Worm (Caenorhabditis elegans) whole organism, L1 larva: Measurements from ENCODE around the gene T01E8.8.
A peak's percentile ranks its signal among the peaks of the same experiment; 100 is the strongest.

Experiments used
- C34B4.2 ChIP-seq: sonication (generic microtip); optimal IDR thresholded peaks from 2 replicates; lab custom pipeline; 2017; ENCODE audit warnings: mild to moderate bottlenecking, missing genetic modification characterization, missing compliant biosample characterization
- aha-1 ChIP-seq: fragments of 150-350 bp; optimal IDR thresholded peaks from 2 replicates; lab custom pipeline; 2014; ENCODE audit warnings: missing biosample characterization, missing genetic modification characterization
- aly-2 ChIP-seq: fragments of 150-350 bp; optimal IDR thresholded peaks from 2 replicates; lab custom pipeline; 2014; ENCODE audit warnings: missing biosample characterization, missing genetic modification characterization
- ama-1 ChIP-seq: fragments of 150-350 bp; optimal IDR thresholded peaks from 2 replicates; lab custom pipeline; 2014
- blmp-1 ChIP-seq: fragments of 150-350 bp; optimal IDR thresholded peaks from 2 replicates; lab custom pipeline; 2014; ENCODE audit warnings: missing biosample characterization, missing genetic modification characterization
- ceh-63 ChIP-seq: fragments of 200-800 bp; sonication (Bioruptor generic); optimal IDR thresholded peaks from 2 replicates; lab custom pipeline; 2018; ENCODE audit warnings: mild to moderate bottlenecking, missing genetic modification characterization, missing compliant biosample characterization
- ceh-8 ChIP-seq: fragments of 200-800 bp; sonication (Bioruptor generic); optimal IDR thresholded peaks from 2 replicates; lab custom pipeline; 2018; ENCODE audit warnings: mild to moderate bottlenecking, missing genetic modification characterization, moderate library complexity, missing compliant biosample characterization
- ceh-82 ChIP-seq, 3 experiments: fragments of 150-350 bp in 1 of 3; sonication (generic microtip) in 2 of 3; optimal IDR thresholded peaks; 2 replicates each; lab custom pipeline; 2014 to 2017; ENCODE audit warnings: missing biosample characterization in 3 of 3, missing genetic modification characterization in 3 of 3
- ceh-90 ChIP-seq: sonication (generic microtip); optimal IDR thresholded peaks from 2 replicates; lab custom pipeline; 2016; ENCODE audit warnings: missing genetic modification characterization, missing compliant biosample characterization
- dpl-1 ChIP-seq, 3 experiments: fragments of 150-350 bp in 2 of 3; sonication (generic microtip) in 1 of 3; optimal IDR thresholded peaks; 2 replicates each; lab custom pipeline; 2014 to 2017; ENCODE audit warnings: missing biosample characterization in 3 of 3, missing genetic modification characterization in 3 of 3, missing genetic modification reagents in 3 of 3
- efl-1 ChIP-seq, 4 experiments: fragments of 150-350 bp; optimal IDR thresholded peaks in 3 of 4; peaks in 1 of 4; 1 replicate in 1 of 4; 2 replicates in 3 of 4; lab custom pipeline; 2014; ENCODE audit warnings: missing biosample characterization in 2 of 4, missing genetic modification characterization in 2 of 4, missing genetic modification reagents in 2 of 4
- egl-27 ChIP-seq, 2 experiments: fragments of 150-350 bp in 1 of 2; sonication (generic microtip); optimal IDR thresholded peaks; 3 replicates each; lab custom pipeline; 2017 to 2018; ENCODE audit warnings: missing biosample characterization in 2 of 2, missing genetic modification characterization in 2 of 2, missing genetic modification reagents in 2 of 2
- elt-3 ChIP-seq, 6 experiments: fragments of 150-350 bp in 1 of 6; sonication (generic microtip); optimal IDR thresholded peaks; 2 replicates each; lab custom pipeline; 2017 to 2018; ENCODE audit warnings: missing biosample characterization in 6 of 6, missing genetic modification characterization in 6 of 6, inconsistent platforms in 1 of 6
- fkh-10 ChIP-seq: sonication (generic microtip); optimal IDR thresholded peaks from 2 replicates; lab custom pipeline; 2017; ENCODE audit warnings: missing biosample characterization, missing genetic modification reagents, missing genetic modification characterization
- fkh-8 ChIP-seq: sonication (generic microtip); optimal IDR thresholded peaks from 2 replicates; lab custom pipeline; 2016; ENCODE audit warnings: mild to moderate bottlenecking, missing genetic modification characterization, missing compliant biosample characterization
- fos-1 ChIP-seq: fragments of 150-350 bp; optimal IDR thresholded peaks from 2 replicates; lab custom pipeline; 2014; ENCODE audit warnings: missing biosample characterization, missing genetic modification characterization
- grh-1 ChIP-seq: fragments of 200-800 bp; sonication (Bioruptor generic); IDR thresholded peaks from 2 replicates; pipeline ENCODE4 v1.3.6; 2022; ENCODE audit warnings: missing genetic modification reagents, missing genetic modification characterization, missing compliant biosample characterization
- hlh-17 ChIP-seq: fragments of 200-800 bp; sonication (Bioruptor generic); optimal IDR thresholded peaks from 2 replicates; lab custom pipeline; 2018; ENCODE audit warnings: missing genetic modification characterization, mild to moderate bottlenecking, missing compliant biosample characterization, moderate library complexity, borderline replicate concordance
- hlh-4 ChIP-seq: sonication (generic microtip); optimal IDR thresholded peaks from 2 replicates; lab custom pipeline; 2016; ENCODE audit warnings: mild to moderate bottlenecking, missing genetic modification characterization, missing compliant biosample characterization
- irx-1 ChIP-seq: sonication (generic microtip); optimal IDR thresholded peaks from 2 replicates; lab custom pipeline; 2016; ENCODE audit warnings: missing genetic modification characterization, missing compliant biosample characterization
- isw-1 ChIP-seq: fragments of 200-800 bp; sonication (Bioruptor generic); IDR thresholded peaks from 2 replicates; pipeline ENCODE4 v1.3.6; 2022; ENCODE audit warnings: missing genetic modification characterization, missing compliant biosample characterization
- lin-13 ChIP-seq: fragments of 150-350 bp; optimal IDR thresholded peaks from 2 replicates; lab custom pipeline; 2014; ENCODE audit warnings: missing biosample characterization, missing genetic modification reagents, missing genetic modification characterization
- lin-14 ChIP-seq: fragments of 200-800 bp; sonication (Bioruptor generic); optimal IDR thresholded peaks from 2 replicates; lab custom pipeline; 2018; ENCODE audit warnings: mild to moderate bottlenecking, missing genetic modification characterization, moderate library complexity, missing compliant biosample characterization
- lin-15B ChIP-seq: fragments of 150-350 bp; sonication (generic microtip); optimal IDR thresholded peaks from 3 replicates; lab custom pipeline; 2014; ENCODE audit warnings: missing biosample characterization, missing genetic modification characterization
- lin-35 ChIP-seq, 2 experiments: fragments of 150-350 bp; optimal IDR thresholded peaks; 2 replicates each; lab custom pipeline; 2014; ENCODE audit warnings: missing biosample characterization in 2 of 2, missing genetic modification characterization in 2 of 2, missing genetic modification reagents in 2 of 2
- lin-39 ChIP-seq: fragments of 150-350 bp; optimal IDR thresholded peaks from 2 replicates; lab custom pipeline; 2014; ENCODE audit warnings: missing biosample characterization, missing genetic modification reagents, missing genetic modification characterization
- lir-3 ChIP-seq: sonication (generic microtip); optimal IDR thresholded peaks from 2 replicates; lab custom pipeline; 2016; ENCODE audit warnings: mild to moderate bottlenecking, missing genetic modification characterization, moderate library complexity, missing compliant biosample characterization; ENCODE audit not compliant: poor library complexity
- mab-9 ChIP-seq: fragments of 200-800 bp; sonication (Bioruptor generic); IDR thresholded peaks from 2 replicates; pipeline ENCODE4 v1.3.6; 2022; ENCODE audit warnings: missing genetic modification reagents, missing genetic modification characterization, missing compliant biosample characterization
- mdl-1 ChIP-seq, 2 experiments: fragments of 150-350 bp; optimal IDR thresholded peaks; 2 replicates each; lab custom pipeline; 2014 to 2017; ENCODE audit warnings: missing biosample characterization in 2 of 2, missing genetic modification characterization in 2 of 2, inconsistent platforms in 1 of 2
- mef-2 ChIP-seq: fragments of 150-350 bp; optimal IDR thresholded peaks from 2 replicates; lab custom pipeline; 2014; ENCODE audit warnings: missing biosample characterization, missing genetic modification characterization
- mep-1 ChIP-seq: fragments of 150-350 bp; optimal IDR thresholded peaks from 2 replicates; lab custom pipeline; 2014; ENCODE audit warnings: missing biosample characterization, missing genetic modification characterization
- nhr-19 ChIP-seq: fragments of 200-800 bp; sonication (Bioruptor generic); conservative IDR thresholded peaks from 2 replicates; pipeline ENCODE4 v1.3.6; 2022; ENCODE audit warnings: missing genetic modification characterization, missing compliant biosample characterization
- nhr-20 ChIP-seq: sonication (generic microtip); optimal IDR thresholded peaks from 2 replicates; lab custom pipeline; 2016; ENCODE audit warnings: mild to moderate bottlenecking, missing genetic modification characterization, missing compliant biosample characterization
- nhr-71 ChIP-seq: sonication (generic microtip); optimal IDR thresholded peaks from 2 replicates; lab custom pipeline; 2016; ENCODE audit warnings: mild to moderate bottlenecking, missing genetic modification characterization, moderate library complexity, missing compliant biosample characterization
- nhr-77 ChIP-seq: fragments of 150-350 bp; optimal IDR thresholded peaks from 2 replicates; lab custom pipeline; 2014; ENCODE audit warnings: missing biosample characterization, missing genetic modification characterization
- nhr-85 ChIP-seq: sonication (generic microtip); peaks from one replicate; lab custom pipeline; 2016; ENCODE audit warnings: missing genetic modification characterization, inconsistent platforms, missing compliant biosample characterization
- nhr-90 ChIP-seq: sonication (generic microtip); optimal IDR thresholded peaks from 2 replicates; lab custom pipeline; 2016; ENCODE audit warnings: mild to moderate bottlenecking, missing genetic modification characterization, missing compliant biosample characterization; ENCODE audit not compliant: poor library complexity
- pag-3 ChIP-seq: sonication (generic microtip); optimal IDR thresholded peaks from 2 replicates; lab custom pipeline; 2017; ENCODE audit warnings: missing genetic modification characterization, mild to moderate bottlenecking, missing compliant biosample characterization, antibody characterized with exemption, borderline replicate concordance; ENCODE audit not compliant: insufficient read depth
- pax-3 ChIP-seq: fragments of 200-800 bp; sonication (Bioruptor generic); optimal IDR thresholded peaks from 2 replicates; lab custom pipeline; 2018; ENCODE audit warnings: mild to moderate bottlenecking, missing genetic modification characterization, moderate library complexity, missing compliant biosample characterization
- rnt-1 ChIP-seq: sonication (generic microtip); optimal IDR thresholded peaks from 2 replicates; lab custom pipeline; 2016; ENCODE audit warnings: mild to moderate bottlenecking, missing genetic modification characterization, moderate library complexity, missing compliant biosample characterization
- skn-1 ChIP-seq: fragments of 150-350 bp; optimal IDR thresholded peaks from 2 replicates; lab custom pipeline; 2014; ENCODE audit warnings: missing biosample characterization, missing genetic modification characterization
- snu-23 ChIP-seq: sonication (generic microtip); optimal IDR thresholded peaks from 2 replicates; lab custom pipeline; 2016; ENCODE audit warnings: missing genetic modification characterization, missing compliant biosample characterization
- tbx-2 ChIP-seq: sonication (generic microtip); optimal IDR thresholded peaks from 2 replicates; lab custom pipeline; 2016; ENCODE audit warnings: missing genetic modification characterization, missing compliant biosample characterization
- tlp-1 ChIP-seq: fragments of 150-350 bp; optimal IDR thresholded peaks from 2 replicates; lab custom pipeline; 2014; ENCODE audit warnings: missing biosample characterization, missing genetic modification characterization
- unc-62 ChIP-seq: fragments of 150-350 bp; optimal IDR thresholded peaks from 2 replicates; lab custom pipeline; 2014; ENCODE audit warnings: missing biosample characterization, missing genetic modification reagents, missing genetic modification characterization
- zag-1 ChIP-seq: fragments of 150-350 bp; optimal IDR thresholded peaks from 2 replicates; lab custom pipeline; 2014; ENCODE audit warnings: missing biosample characterization, missing genetic modification characterization
- ztf-11 ChIP-seq, 2 experiments: sonication (generic microtip); optimal IDR thresholded peaks; 2 replicates each; lab custom pipeline; 2016 to 2017; ENCODE audit warnings: missing genetic modification characterization in 2 of 2, missing biosample characterization in 1 of 2, missing compliant biosample characterization in 1 of 2

Gene T01E8.8

DNA sequence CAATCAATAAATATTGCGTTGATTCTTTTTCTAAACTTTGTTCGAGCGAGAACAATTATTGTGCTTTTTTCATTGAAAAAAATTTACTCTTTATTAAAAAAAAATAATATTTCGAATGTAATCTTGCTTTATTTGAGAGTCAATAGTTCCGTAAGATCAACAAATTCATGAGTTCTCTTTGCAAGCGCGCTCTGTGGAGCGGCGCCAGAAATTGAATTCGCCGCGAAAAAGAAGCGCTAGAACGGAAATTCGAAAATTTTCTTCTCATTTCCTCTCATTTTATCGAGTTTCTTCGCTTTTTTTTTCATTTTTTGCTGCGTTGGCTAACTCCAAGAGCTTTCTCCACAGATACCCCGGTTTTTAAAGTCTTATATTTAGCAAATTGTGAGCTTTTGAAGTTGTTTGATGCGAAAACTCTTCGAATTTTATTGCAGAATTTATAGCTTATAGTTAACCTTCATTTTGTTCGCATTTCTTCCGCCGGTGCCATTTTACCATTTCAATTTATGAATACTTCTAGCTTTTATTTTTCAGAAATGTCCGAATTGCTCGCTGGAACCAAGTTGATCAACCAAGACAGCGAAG, 33.9 kb upstream of the T01E8.8 start, which contains the start of gene R05H5.3 (continued):
- TF ChIP-seq lin-14 (GFP tag; lab: Kevin White, UChicago): peak; percentile 68
- TF ChIP-seq nhr-20 (tag; lab: Kevin White, UChicago): peak; percentile 42
- TF ChIP-seq fos-1 (tag; lab: Kevin White, UChicago): no peak
- peak; percentile 51 for TF ChIP-seq blmp-1 (tag; lab: Kevin White, UChicago)
- no peak for TF ChIP-seq aha-1 (tag; lab: Kevin White, UChicago)
- peak; percentile 41 for TF ChIP-seq lin-13 (GFP tag; lab: Kevin White, UChicago)
- TF ChIP-seq nhr-90 (tag; lab: Kevin White, UChicago): no peak
- TF ChIP-seq aly-2 (tag; lab: Kevin White, UChicago): no peak
- TF ChIP-seq tlp-1 (tag; lab: Kevin White, UChicago): no peak
- TF ChIP-seq nhr-77 (tag; lab: Kevin White, UChicago): peak; percentile 46
- no peak for TF ChIP-seq irx-1
- TF ChIP-seq hlh-4 (tag; lab: Kevin White, UChicago): no peak
- TF ChIP-seq tbx-2 (tag; lab: Kevin White, UChicago): peak; percentile 26
- no peak for TF ChIP-seq nhr-19 (GFP tag; lab: Robert Waterston, UW)
- no peak for TF ChIP-seq nhr-71 (tag; lab: Kevin White, UChicago)
- TF ChIP-seq elt-3 (tag; optimal IDR thresholded peaks at IDR 0.05; lab: Kevin White, UChicago): peak in 1 of 6 experiments; percentile 43
- TF ChIP-seq lin-39 (tag; lab: Kevin White, UChicago): no peak
- no peak for TF ChIP-seq grh-1
- no peak for TF ChIP-seq ztf-11 (tag; optimal IDR thresholded peaks at IDR 0.05; lab: Kevin White, UChicago)
- peak; percentile 37 for TF ChIP-seq lir-3 (tag; lab: Kevin White, UChicago)
- no peak for TF ChIP-seq snu-23 (GFP tag; lab: Kevin White, UChicago)
- no peak for TF ChIP-seq pag-3 (tag; lab: Kevin White, UChicago)
- TF ChIP-seq nhr-85: peak; percentile 49
- TF ChIP-seq rnt-1 (tag; lab: Kevin White, UChicago): peak; percentile 74
- peak; percentile 67 for TF ChIP-seq skn-1 (tag; lab: Kevin White, UChicago)
- TF ChIP-seq zag-1 (tag; lab: Kevin White, UChicago): no peak
- no peak for TF ChIP-seq ceh-63
- TF ChIP-seq C34B4.2 (tag; lab: Kevin White, UChicago): no peak
- TF ChIP-seq efl-1 (optimal IDR thresholded peaks at IDR 0.05; lab: Kevin White, UChicago): peak; percentile 83 to 94
- TF ChIP-seq efl-1 (GFP tag; optimal IDR thresholded peaks at IDR 0.05 in 1 of 2; lab: Kevin White, UChicago): peak; percentile 80 to 97
- TF ChIP-seq hlh-17: no peak
- no peak for TF ChIP-seq ceh-90 (tag; lab: Kevin White, UChicago)
- no peak for TF ChIP-seq mep-1
- TF ChIP-seq mdl-1 (tag; optimal IDR thresholded peaks at IDR 0.05; lab: Kevin White, UChicago): no peak
- peak in 1 of 3 experiments; percentile 66 for TF ChIP-seq ceh-82 (tag; optimal IDR thresholded peaks at IDR 0.05; lab: Kevin White, UChicago)
- no peak for TF ChIP-seq egl-27 (tag; optimal IDR thresholded peaks at IDR 0.05; lab: Kevin White, UChicago)
- TF ChIP-seq ama-1: no peak
- peak; percentile 77 to 92 for TF ChIP-seq lin-35 (GFP tag; optimal IDR thresholded peaks at IDR 0.05; lab: Kevin White, UChicago)
- peak; percentile 75 for TF ChIP-seq fkh-10 (GFP tag; lab: Kevin White, UChicago)
- TF ChIP-seq fkh-8: no peak

DNA sequence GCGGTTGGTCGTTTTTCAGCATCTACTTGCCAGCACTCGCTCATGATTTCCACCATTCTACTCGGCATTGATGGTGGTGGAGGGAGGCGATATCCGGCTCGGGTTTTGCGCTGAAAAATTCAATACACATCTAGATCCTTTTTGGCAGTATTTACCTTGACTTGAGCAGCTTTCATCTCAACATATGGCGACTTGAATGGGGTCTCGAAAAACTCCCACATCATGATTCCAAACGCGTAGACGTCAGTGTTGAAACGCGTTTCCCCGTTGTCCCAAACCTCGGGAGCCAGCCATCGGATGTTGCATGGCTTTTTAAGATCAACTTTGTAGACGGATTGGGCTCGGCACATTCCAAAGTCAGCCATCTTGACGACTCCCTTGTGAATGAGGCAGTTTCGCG, 32.6 kb upstream of the T01E8.8 start:
- TF ChIP-seq pax-3 (tag; lab: Kevin White, UChicago) (no peak), isw-1 (GFP tag; lab: Robert Waterston, UW) (no peak), lin-15B (no peak), mef-2 (tag; lab: Kevin White, UChicago) (no peak), hlh-4 (tag; lab: Kevin White, UChicago) (no peak), nhr-90 (tag; lab: Kevin White, UChicago) (no peak), fkh-10 (GFP tag; lab: Kevin White, UChicago) (no peak), pag-3 (tag; lab: Kevin White, UChicago) (no peak), unc-62 (GFP tag; lab: Kevin White, UChicago) (no peak), mab-9 (GFP tag; lab: Robert Waterston, UW) (no peak), ceh-8 (no peak), dpl-1 (GFP tag; optimal IDR thresholded peaks at IDR 0.05; lab: Kevin White, UChicago) (no peak), elt-3 (tag; optimal IDR thresholded peaks at IDR 0.05; lab: Kevin White, UChicago) (no peak), zag-1 (tag; lab: Kevin White, UChicago) (no peak)
